Fruit fly (Drosophila melanogaster): ENCODE results near the gene CG14566.

CG14566 gene

dm6 chr3L:21709785-21710591 is 30.1 kb downstream of the CG14566 start (continued):
- TF ChIP-seq brk (GFP tag; optimal IDR thresholded peaks at IDR 0.05): peak; percentile 39
- peak; percentile 87 for TF ChIP-seq Sp1 (GFP tag; optimal IDR thresholded peaks at IDR 0.05)
- TF ChIP-seq Rel (GFP tag; optimal IDR thresholded peaks at IDR 0.05): no peak
- TF ChIP-seq Rel (tag; optimal IDR thresholded peaks at IDR 0.05): peak; percentile 2
- peak; percentile 61 for TF ChIP-seq ey (GFP tag; optimal IDR thresholded peaks at IDR 0.05)
- TF ChIP-seq jim (GFP tag; optimal IDR thresholded peaks at IDR 0.05): no peak
- peak in 1 of 2 experiments; percentile 75 for TF ChIP-seq foxo (GFP tag; optimal IDR thresholded peaks at IDR 0.05)
- TF ChIP-seq CG32264 (GFP tag; optimal IDR thresholded peaks at IDR 0.05): no peak
- TF ChIP-seq OdsH (GFP tag; optimal IDR thresholded peaks at IDR 0.05): peak; percentile 79
- no peak for TF ChIP-seq usp (GFP tag; optimal IDR thresholded peaks at IDR 0.05)
- no peak for TF ChIP-seq Vsx2 (GFP tag; optimal IDR thresholded peaks at IDR 0.05; ENCODE audit: partially characterized antibody)
- no peak for TF ChIP-seq Dfd (GFP tag; optimal IDR thresholded peaks at IDR 0.05)
- TF ChIP-seq h (GFP tag; optimal IDR thresholded peaks at IDR 0.05): peak; percentile 74

- TF ChIP-seq OdsH (GFP tag; optimal IDR thresholded peaks at IDR 0.05) (no peak), dl (GFP tag; optimal IDR thresholded peaks at IDR 0.05; ENCODE audit: insufficient read depth in 1 of 2, partially characterized antibody in 2 of 2) (no peak), Abd-B (GFP tag; optimal IDR thresholded peaks at IDR 0.05) (no peak), Rel (GFP tag; optimal IDR thresholded peaks at IDR 0.05) (no peak), Rel (tag; optimal IDR thresholded peaks at IDR 0.05) (no peak), fru (GFP tag; optimal IDR thresholded peaks at IDR 0.05) (no peak), Hr83 (GFP tag; optimal IDR thresholded peaks at IDR 0.05; ENCODE audit: poor library complexity, severe bottlenecking) (peak; percentile 4), Vsx2 (GFP tag; optimal IDR thresholded peaks at IDR 0.05; ENCODE audit: partially characterized antibody) (peak; percentile 46)
Observed at dm6 chr3L:21706144-21706926, 33.8 kb downstream of the CG14566 start, which contains the start of gene CG32447. Gene CG32447 (minus strand): TSS chr3L:21706365.

dm6 chr3L:21700945-21701344 is 39.2 kb downstream of the CG14566 start:
- no peak for TF ChIP-seq Hr78 (GFP tag; optimal IDR thresholded peaks at IDR 0.05)
- TF ChIP-seq h (GFP tag; optimal IDR thresholded peaks at IDR 0.05): no peak
- TF ChIP-seq Jra (GFP tag; optimal IDR thresholded peaks at IDR 0.05): no peak
- no peak for TF ChIP-seq lola (GFP tag; optimal IDR thresholded peaks at IDR 0.05)
- no peak for TF ChIP-seq foxo (GFP tag; optimal IDR thresholded peaks at IDR 0.05)
- TF ChIP-seq tai (GFP tag; optimal IDR thresholded peaks at IDR 0.05): no peak
- no peak for TF ChIP-seq sage (GFP tag; optimal IDR thresholded peaks at IDR 0.05)
- no peak for TF ChIP-seq Dfd (GFP tag; optimal IDR thresholded peaks at IDR 0.05)
- TF ChIP-seq HLH106 (tag; optimal IDR thresholded peaks at IDR 0.05): no peak
- no peak for TF ChIP-seq Vsx2 (GFP tag; optimal IDR thresholded peaks at IDR 0.05; ENCODE audit: partially characterized antibody)
- TF ChIP-seq Dif (GFP tag; optimal IDR thresholded peaks at IDR 0.05; ENCODE audit: partially characterized antibody): no peak

dm6 chr3L:21700052-21700451 is 40.1 kb downstream of the CG14566 start:
- TF ChIP-seq Hr83 (GFP tag; optimal IDR thresholded peaks at IDR 0.05; ENCODE audit: poor library complexity, severe bottlenecking) (no peak), psq (GFP tag; optimal IDR thresholded peaks at IDR 0.05) (no peak)

- no peak for TF ChIP-seq lola (GFP tag; optimal IDR thresholded peaks at IDR 0.05)
- no peak for TF ChIP-seq psq (GFP tag; optimal IDR thresholded peaks at IDR 0.05)
- no peak for TF ChIP-seq Mio (GFP tag; optimal IDR thresholded peaks at IDR 0.05)
- no peak for TF ChIP-seq rgr (GFP tag; optimal IDR thresholded peaks at IDR 0.05)
- no peak for TF ChIP-seq foxo (GFP tag; optimal IDR thresholded peaks at IDR 0.05)
- TF ChIP-seq fru (GFP tag; optimal IDR thresholded peaks at IDR 0.05): no peak
- no peak for TF ChIP-seq ey (GFP tag; optimal IDR thresholded peaks at IDR 0.05)
- TF ChIP-seq Rel (GFP tag; optimal IDR thresholded peaks at IDR 0.05): no peak
- TF ChIP-seq Rel (tag; optimal IDR thresholded peaks at IDR 0.05): no peak
- TF ChIP-seq Dif (GFP tag; optimal IDR thresholded peaks at IDR 0.05; ENCODE audit: partially characterized antibody): no peak
- TF ChIP-seq N (GFP tag; optimal IDR thresholded peaks at IDR 0.05): no peak
- no peak for TF ChIP-seq Sp1 (GFP tag; optimal IDR thresholded peaks at IDR 0.05)
- no peak for TF ChIP-seq Jra (GFP tag; optimal IDR thresholded peaks at IDR 0.05)
- no peak for TF ChIP-seq Vsx2 (GFP tag; optimal IDR thresholded peaks at IDR 0.05; ENCODE audit: partially characterized antibody)
- no peak for TF ChIP-seq dmrt93B (GFP tag; optimal IDR thresholded peaks at IDR 0.05)
- TF ChIP-seq sage (GFP tag; optimal IDR thresholded peaks at IDR 0.05): no peak
- no peak for TF ChIP-seq CrebA (GFP tag; optimal IDR thresholded peaks at IDR 0.05; ENCODE audit: borderline replicate concordance)
- no peak for TF ChIP-seq CG9705 (GFP tag; optimal IDR thresholded peaks at IDR 0.05)
- no peak for TF ChIP-seq brk (GFP tag; optimal IDR thresholded peaks at IDR 0.05)
Observed at dm6 chr3L:21694647-21695046, 45.5 kb downstream of the CG14566 start.
